Worm (Caenorhabditis elegans) whole organism, L2 larva: ENCODE results near the gene pgm-1.
A peak's percentile ranks its signal among the peaks of the same experiment; 100 is the strongest.
"Not testable (repeated sequence)": the region's sequence is repeated elsewhere in the genome, so short reads cannot be mapped to it uniquely, and the experiment has no call there.

Experiments
- C34F6.9 ChIP-seq: fragments of 150-350 bp; optimal IDR thresholded peaks from 2 replicates; lab custom pipeline; 2014; ENCODE audit warnings: missing biosample characterization, missing genetic modification characterization
- F13H6.1 ChIP-seq: sonication (generic microtip); optimal IDR thresholded peaks from 2 replicates; lab custom pipeline; 2016; ENCODE audit warnings: missing genetic modification characterization, missing compliant biosample characterization
- R02D3.7 ChIP-seq: fragments of 150-350 bp; optimal IDR thresholded peaks from 2 replicates; lab custom pipeline; 2014; ENCODE audit warnings: missing biosample characterization, missing genetic modification characterization
- ZK546.5 ChIP-seq: sonication (generic microtip); optimal IDR thresholded peaks from 2 replicates; lab custom pipeline; 2017; ENCODE audit warnings: missing biosample characterization, missing genetic modification characterization
- alr-1 ChIP-seq: fragments of 150-350 bp; optimal IDR thresholded peaks from 2 replicates; lab custom pipeline; 2014; ENCODE audit warnings: missing biosample characterization, missing genetic modification characterization
- aly-2 ChIP-seq: fragments of 150-350 bp; optimal IDR thresholded peaks from 2 replicates; lab custom pipeline; 2014; ENCODE audit warnings: missing biosample characterization, missing genetic modification characterization
- ama-1 ChIP-seq: fragments of 150-350 bp; optimal IDR thresholded peaks from 2 replicates; lab custom pipeline; 2018; ENCODE audit warnings: inconsistent platforms
- blmp-1 ChIP-seq: sonication (generic microtip); optimal IDR thresholded peaks from 2 replicates; lab custom pipeline; 2017; ENCODE audit warnings: missing genetic modification characterization, mild to moderate bottlenecking, missing compliant biosample characterization, antibody characterized with exemption, moderate library complexity; ENCODE audit not compliant: insufficient read depth
- ceh-82 ChIP-seq: fragments of 150-350 bp; optimal IDR thresholded peaks from 2 replicates; lab custom pipeline; 2014; ENCODE audit warnings: missing biosample characterization, missing genetic modification characterization
- crh-2 ChIP-seq: sonication (generic microtip); optimal IDR thresholded peaks from 2 replicates; lab custom pipeline; 2017; ENCODE audit warnings: missing biosample characterization, missing genetic modification characterization
- dmd-4 ChIP-seq: sonication (generic microtip); optimal IDR thresholded peaks from 2 replicates; lab custom pipeline; 2017; ENCODE audit warnings: missing biosample characterization, missing genetic modification characterization
- egl-27 ChIP-seq: sonication (generic microtip); optimal IDR thresholded peaks from 3 replicates; lab custom pipeline; 2017; ENCODE audit warnings: missing biosample characterization, missing genetic modification reagents, missing genetic modification characterization
- elt-1 ChIP-seq: fragments of 150-350 bp; optimal IDR thresholded peaks from 2 replicates; lab custom pipeline; 2014; ENCODE audit warnings: missing biosample characterization, missing genetic modification characterization
- fos-1 ChIP-seq: fragments of 150-350 bp; optimal IDR thresholded peaks from 2 replicates; lab custom pipeline; 2014; ENCODE audit warnings: missing biosample characterization, missing genetic modification characterization
- gmeb-1 ChIP-seq: fragments of 150-350 bp; optimal IDR thresholded peaks from 2 replicates; lab custom pipeline; 2014; ENCODE audit warnings: missing biosample characterization, missing genetic modification characterization
- lin-11 ChIP-seq: fragments of 150-350 bp; sonication (generic microtip); optimal IDR thresholded peaks from 2 replicates; lab custom pipeline; 2014; ENCODE audit warnings: missing biosample characterization, missing genetic modification characterization, inconsistent platforms, mixed read lengths
- lin-13 ChIP-seq: fragments of 150-350 bp; optimal IDR thresholded peaks from 2 replicates; lab custom pipeline; 2014; ENCODE audit warnings: missing biosample characterization, missing genetic modification reagents, missing genetic modification characterization
- lsy-2 ChIP-seq, 2 experiments: fragments of 150-350 bp in 1 of 2; sonication (generic microtip) in 1 of 2; optimal IDR thresholded peaks; 2 replicates each; lab custom pipeline; 2014 to 2017; ENCODE audit warnings: missing biosample characterization in 2 of 2, missing genetic modification characterization in 2 of 2
- mab-5 ChIP-seq: fragments of 150-350 bp; optimal IDR thresholded peaks from 2 replicates; lab custom pipeline; 2014; ENCODE audit warnings: missing biosample characterization, missing genetic modification characterization
- mbf-1 ChIP-seq: sonication (generic microtip); optimal IDR thresholded peaks from 2 replicates; lab custom pipeline; 2017; ENCODE audit warnings: missing biosample characterization, missing genetic modification characterization
- mdl-1 ChIP-seq, 2 experiments: fragments of 150-350 bp in 1 of 2; sonication (generic microtip) in 1 of 2; optimal IDR thresholded peaks; 2 replicates each; lab custom pipeline; 2017; ENCODE audit warnings: missing biosample characterization in 2 of 2, missing genetic modification characterization in 2 of 2
- nhr-10 ChIP-seq: sonication (generic microtip); optimal IDR thresholded peaks from 2 replicates; lab custom pipeline; 2017; ENCODE audit warnings: missing biosample characterization, missing genetic modification characterization
- nhr-12 ChIP-seq: fragments of 150-350 bp; optimal IDR thresholded peaks from 2 replicates; lab custom pipeline; 2014; ENCODE audit warnings: missing biosample characterization, missing genetic modification characterization
- nhr-129 ChIP-seq: fragments of 150-350 bp; optimal IDR thresholded peaks from 2 replicates; lab custom pipeline; 2014; ENCODE audit warnings: missing biosample characterization, missing genetic modification characterization
- nhr-21 ChIP-seq: fragments of 150-350 bp; optimal IDR thresholded peaks from 2 replicates; lab custom pipeline; 2014; ENCODE audit warnings: missing biosample characterization, missing genetic modification characterization
- nhr-23 ChIP-seq: fragments of 150-350 bp; optimal IDR thresholded peaks from 2 replicates; lab custom pipeline; 2014; ENCODE audit warnings: missing biosample characterization, missing genetic modification reagents, missing genetic modification characterization
- nhr-237 ChIP-seq: fragments of 150-350 bp; optimal IDR thresholded peaks from 2 replicates; lab custom pipeline; 2014; ENCODE audit warnings: missing biosample characterization, missing genetic modification characterization
- nhr-25 ChIP-seq: fragments of 150-350 bp; sonication (generic microtip); optimal IDR thresholded peaks from 3 replicates; lab custom pipeline; 2014; ENCODE audit warnings: missing biosample characterization, missing genetic modification characterization
- nhr-6 ChIP-seq: fragments of 150-350 bp; optimal IDR thresholded peaks from 2 replicates; lab custom pipeline; 2014; ENCODE audit warnings: missing biosample characterization, missing genetic modification characterization
- nhr-77 ChIP-seq: fragments of 150-350 bp; optimal IDR thresholded peaks from 2 replicates; lab custom pipeline; 2014; ENCODE audit warnings: missing biosample characterization, missing genetic modification characterization
- peb-1 ChIP-seq: fragments of 150-350 bp; optimal IDR thresholded peaks from 2 replicates; lab custom pipeline; 2014; ENCODE audit warnings: missing biosample characterization, missing genetic modification characterization
- skn-1 ChIP-seq: sonication (generic microtip); optimal IDR thresholded peaks from 2 replicates; lab custom pipeline; 2017; ENCODE audit warnings: missing biosample characterization, missing genetic modification characterization
- sma-3 ChIP-seq: sonication (generic microtip); optimal IDR thresholded peaks from 2 replicates; lab custom pipeline; 2016; ENCODE audit warnings: missing genetic modification reagents, missing genetic modification characterization, missing compliant biosample characterization
- sma-9 ChIP-seq, 2 experiments: fragments of 150-350 bp in 1 of 2; sonication (generic microtip) in 1 of 2; optimal IDR thresholded peaks; 2 replicates each; lab custom pipeline; 2014 to 2016; ENCODE audit warnings: missing genetic modification characterization in 2 of 2, mild to moderate bottlenecking in 1 of 2, missing biosample characterization in 1 of 2, missing compliant biosample characterization in 1 of 2, missing genetic modification reagents in 1 of 2, moderate library complexity in 1 of 2
- unc-39 ChIP-seq: fragments of 150-350 bp; optimal IDR thresholded peaks from 2 replicates; lab custom pipeline; 2014; ENCODE audit warnings: missing biosample characterization, missing genetic modification characterization
- unc-55 ChIP-seq: fragments of 150-350 bp; sonication (generic microtip); optimal IDR thresholded peaks from 3 replicates; lab custom pipeline; 2014; ENCODE audit warnings: missing biosample characterization, missing genetic modification reagents, missing genetic modification characterization
- unc-62 ChIP-seq: fragments of 150-350 bp; optimal IDR thresholded peaks from 2 replicates; lab custom pipeline; 2014; ENCODE audit warnings: missing biosample characterization, missing genetic modification reagents, missing genetic modification characterization
- zag-1 ChIP-seq: fragments of 150-350 bp; optimal IDR thresholded peaks from 2 replicates; lab custom pipeline; 2014; ENCODE audit warnings: missing biosample characterization, missing genetic modification characterization
- ztf-1 ChIP-seq: fragments of 200-800 bp; sonication (Bioruptor generic); conservative IDR thresholded peaks from 2 replicates; pipeline ENCODE4 v1.3.6; 2022; ENCODE audit warnings: missing genetic modification characterization, missing compliant biosample characterization
- ztf-11 ChIP-seq: sonication (generic microtip); optimal IDR thresholded peaks from 2 replicates; lab custom pipeline; 2017; ENCODE audit warnings: missing biosample characterization, missing genetic modification characterization
- ztf-4 ChIP-seq: fragments of 150-350 bp; optimal IDR thresholded peaks from 2 replicates; lab custom pipeline; 2014; ENCODE audit warnings: missing biosample characterization, missing genetic modification characterization

Gene pgm-1

ce11 chrII:4888527-4889487 is at the start of gene pgm-1:
TSS of gene pgm-1 (plus strand) at chrII:4889437.
- TF ChIP-seq lsy-2 (tag; optimal IDR thresholded peaks at IDR 0.05; lab: Kevin White, UChicago) = peak in 1 of 2 experiments; percentile 23
- no peak for TF ChIP-seq nhr-237 (tag; lab: Kevin White, UChicago)
- no peak for TF ChIP-seq nhr-10
- TF ChIP-seq sma-9 (GFP tag; optimal IDR thresholded peaks at IDR 0.05; lab: Kevin White, UChicago) = peak; percentile 45
- no peak for TF ChIP-seq sma-9 (tag; optimal IDR thresholded peaks at IDR 0.05; lab: Kevin White, UChicago)
- TF ChIP-seq fos-1 = peak; percentile 15
- TF ChIP-seq C34F6.9 (tag; lab: Kevin White, UChicago) = peak; percentile 70
- peak; percentile 33 for TF ChIP-seq nhr-129 (tag; lab: Kevin White, UChicago)
- no peak for TF ChIP-seq lin-11 (tag; lab: Kevin White, UChicago)
- no peak for TF ChIP-seq dmd-4 (tag; lab: Kevin White, UChicago)
- TF ChIP-seq ZK546.5 = no peak
- no peak for TF ChIP-seq elt-1
- TF ChIP-seq unc-55 = peak; percentile 9
- no peak for TF ChIP-seq skn-1 (tag; lab: Kevin White, UChicago)
- no peak for TF ChIP-seq lin-13 (GFP tag; lab: Kevin White, UChicago)
- no peak for TF ChIP-seq mab-5 (tag; lab: Kevin White, UChicago)
- TF ChIP-seq F13H6.1 (tag; lab: Kevin White, UChicago) = peak; percentile 52
- no peak for TF ChIP-seq egl-27 (tag; lab: Kevin White, UChicago)
- no peak for TF ChIP-seq alr-1 (tag; lab: Kevin White, UChicago)
- no peak for TF ChIP-seq blmp-1
- no peak for TF ChIP-seq nhr-23 (tag; lab: Kevin White, UChicago)
- TF ChIP-seq unc-62 (GFP tag; lab: Kevin White, UChicago) = no peak
- TF ChIP-seq gmeb-1 (tag; lab: Kevin White, UChicago) = no peak
- peak; percentile 50 for TF ChIP-seq ama-1
- TF ChIP-seq aly-2 = no peak
- peak; percentile 53 for TF ChIP-seq crh-2 (tag; lab: Kevin White, UChicago)

- not testable (repeated sequence) for TF ChIP-seq sma-9 (GFP tag; optimal IDR thresholded peaks at IDR 0.05; lab: Kevin White, UChicago); sma-9 (tag; optimal IDR thresholded peaks at IDR 0.05; lab: Kevin White, UChicago); ceh-82 (tag; lab: Kevin White, UChicago); nhr-77 (tag; lab: Kevin White, UChicago)
These were observed 47.0 kb upstream of the pgm-1 start, which contains the start of the genes T23B7.2 and nspd-4 for ce11 chrII:4842143-4842658. TSS of gene T23B7.2 (minus strand) at chrII:4842243. TSS of gene nspd-4 (plus strand) at chrII:4842608.

ce11 chrII:4849885-4850284 is 39.4 kb upstream of the pgm-1 start, which contains the start of gene T23B7.3:
TSS of gene T23B7.3 (plus strand) at chrII:4850185.
- TF ChIP-seq nhr-25 (tag; lab: Kevin White, UChicago) (no peak), zag-1 (tag; lab: Kevin White, UChicago) (no peak), mab-5 (tag; lab: Kevin White, UChicago) (no peak), F13H6.1 (tag; lab: Kevin White, UChicago) (no peak), unc-39 (no peak), skn-1 (tag; lab: Kevin White, UChicago) (no peak), ztf-11 (tag; lab: Kevin White, UChicago) (no peak), R02D3.7 (tag; lab: Kevin White, UChicago) (no peak), mdl-1 (tag; optimal IDR thresholded peaks at IDR 0.05; lab: Kevin White, UChicago) (no peak), ama-1 (no peak), sma-3 (GFP tag; lab: Kevin White, UChicago) (no peak)

ce11 chrII:4851594-4852106 is 37.6 kb upstream of the pgm-1 start, which contains the start of gene dnj-9:
TSS of gene dnj-9 (plus strand) at chrII:4852056.
- TF ChIP-seq nhr-12 (peak; percentile 60), blmp-1 (peak; percentile 77), ztf-11 (tag; lab: Kevin White, UChicago) (no peak), mbf-1 (no peak), nhr-25 (tag; lab: Kevin White, UChicago) (peak; percentile 97), nhr-21 (peak; percentile 93), peb-1 (tag; lab: Kevin White, UChicago) (no peak), nhr-237 (tag; lab: Kevin White, UChicago) (peak; percentile 45), dmd-4 (tag; lab: Kevin White, UChicago) (peak; percentile 63), skn-1 (tag; lab: Kevin White, UChicago) (peak; percentile 58), nhr-6 (tag; lab: Kevin White, UChicago) (peak; percentile 89), aly-2 (no peak), crh-2 (tag; lab: Kevin White, UChicago) (peak; percentile 96), lin-13 (GFP tag; lab: Kevin White, UChicago) (peak; percentile 95), lin-11 (tag; lab: Kevin White, UChicago) (peak; percentile 90), ztf-4 (tag; lab: Kevin White, UChicago) (peak; percentile 91), R02D3.7 (tag; lab: Kevin White, UChicago) (peak; percentile 78), fos-1 (peak; percentile 77), ZK546.5 (peak; percentile 68), sma-9 (GFP tag; optimal IDR thresholded peaks at IDR 0.05; lab: Kevin White, UChicago) (peak; percentile 98), sma-9 (tag; optimal IDR thresholded peaks at IDR 0.05; lab: Kevin White, UChicago) (no peak), ztf-1 (GFP tag; lab: Robert Waterston, UW) (no peak), gmeb-1 (tag; lab: Kevin White, UChicago) (peak; percentile 100), elt-1 (no peak), mab-5 (tag; lab: Kevin White, UChicago) (peak; percentile 93), nhr-10 (peak; percentile 91)
